Worm (Caenorhabditis elegans): ENCODE measurements around the gene C35C5.10.

DNA sequence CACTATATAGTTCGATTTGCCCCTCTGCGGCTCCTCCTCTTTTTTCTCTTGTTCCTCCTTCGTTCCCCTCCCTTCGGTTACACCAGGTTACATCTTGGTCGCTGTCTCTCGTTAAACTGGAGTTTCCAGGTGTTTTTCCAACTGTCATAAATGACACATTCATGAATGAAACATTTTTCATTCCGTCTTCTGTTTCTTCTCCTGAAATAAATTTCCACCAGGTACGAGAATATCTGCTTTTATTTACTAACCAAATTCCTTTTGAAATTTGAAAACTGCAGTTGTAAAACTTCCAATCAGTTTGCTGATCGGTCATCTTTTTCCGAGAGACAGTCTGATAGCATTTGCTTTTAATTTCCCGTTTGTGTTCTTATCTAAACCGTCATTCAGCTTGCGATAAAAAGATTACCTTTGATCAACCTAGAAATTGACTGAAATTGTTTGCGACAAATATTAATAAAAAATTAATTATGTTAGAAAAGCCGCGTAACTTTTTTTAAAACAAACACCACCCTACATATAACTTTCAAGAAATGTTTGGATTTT is at the start of gene C35C5.10:
- TF ChIP-seq madf-8 (GFP tag; conservative IDR thresholded peaks at IDR 0.05) (no peak), snpc-3.4 (tag; optimal IDR thresholded peaks at IDR 0.05) (no peak), cebp-1 (GFP tag; IDR thresholded peaks at IDR 0.05) (no peak), cebp-1 (tag; optimal IDR thresholded peaks at IDR 0.05) (no peak), egrh-3 (GFP tag; IDR thresholded peaks at IDR 0.05) (no peak), egl-18 (GFP tag; IDR thresholded peaks at IDR 0.05) (no peak), let-607 (tag; optimal IDR thresholded peaks at IDR 0.05) (no peak), ama-1 (optimal IDR thresholded peaks at IDR 0.05) (no peak), ama-1 (GFP tag; optimal IDR thresholded peaks at IDR 0.05) (no peak), nhr-80 (tag; optimal IDR thresholded peaks at IDR 0.05) (peak; percentile 87), ztf-25 (GFP tag; IDR thresholded peaks at IDR 0.05) (no peak)

Measured in whole organism, young adult.